Fruit fly (Drosophila melanogaster): Measurements from ENCODE around the gene jim.

dm6 chr3L:22823230-22823629 is 11.8 kb downstream of the jim start:
- peak; percentile 41; the same call in 2 of the 3 replicates for TF ChIP-seq CG4496 (GFP tag; IDR thresholded peaks at IDR 0.05)
- TF ChIP-seq Pif1A (GFP tag; optimal IDR thresholded peaks at IDR 0.05) = no peak
- no peak for TF ChIP-seq Snoo (tag; optimal IDR thresholded peaks at IDR 0.05)
- no peak for TF ChIP-seq CG10348 (GFP tag; IDR thresholded peaks at IDR 0.05)
- TF ChIP-seq Pif1B (GFP tag; optimal IDR thresholded peaks at IDR 0.05) = no peak
